Worm (Caenorhabditis elegans) whole organism, L1 larva: ENCODE measurements around the gene ZK470.2.
A peak's percentile ranks its signal among the peaks of the same experiment; 100 is the strongest.

Source experiments
- Y116A8C.19 ChIP-seq: sonication (generic microtip); optimal IDR thresholded peaks from 2 replicates; lab custom pipeline; 2016; ENCODE audit warnings: missing compliant biosample characterization, missing genetic modification characterization, borderline replicate concordance
- blmp-1 ChIP-seq: fragments of 150-350 bp; optimal IDR thresholded peaks from 2 replicates; lab custom pipeline; 2014; ENCODE audit warnings: missing biosample characterization, missing genetic modification characterization
- ceh-88 ChIP-seq: fragments of 200-800 bp; sonication (Bioruptor generic); IDR thresholded peaks from 2 replicates; pipeline ENCODE4 v1.3.6; 2022; ENCODE audit warnings: missing genetic modification characterization, missing compliant biosample characterization
- ces-1 ChIP-seq: fragments of 150-350 bp; optimal IDR thresholded peaks from 2 replicates; lab custom pipeline; 2014; ENCODE audit warnings: missing biosample characterization, missing genetic modification reagents, missing genetic modification characterization
- dsc-1 ChIP-seq: sonication (generic microtip); optimal IDR thresholded peaks from 2 replicates; lab custom pipeline; 2016; ENCODE audit warnings: mild to moderate bottlenecking, missing genetic modification characterization, missing compliant biosample characterization
- egl-27 ChIP-seq, 2 experiments: fragments of 150-350 bp in 1 of 2; sonication (generic microtip); optimal IDR thresholded peaks; 3 replicates each; lab custom pipeline; 2017 to 2018; ENCODE audit warnings: missing biosample characterization in 2 of 2, missing genetic modification characterization in 2 of 2, missing genetic modification reagents in 2 of 2
- elt-2 ChIP-seq: sonication (generic microtip); optimal IDR thresholded peaks from 2 replicates; lab custom pipeline; 2016; ENCODE audit warnings: missing genetic modification characterization, mild to moderate bottlenecking, inconsistent platforms, missing compliant biosample characterization, missing genetic modification reagents
- ets-5 ChIP-seq: fragments of 200-800 bp; sonication (Bioruptor generic); IDR thresholded peaks from 2 replicates; pipeline ENCODE4 v1.3.6; 2022; ENCODE audit warnings: missing genetic modification characterization, missing compliant biosample characterization
- fkh-4 ChIP-seq: sonication (generic microtip); optimal IDR thresholded peaks from 2 replicates; lab custom pipeline; 2016; ENCODE audit warnings: missing compliant biosample characterization, missing genetic modification characterization, borderline replicate concordance
- fkh-8 ChIP-seq: sonication (generic microtip); optimal IDR thresholded peaks from 2 replicates; lab custom pipeline; 2016; ENCODE audit warnings: mild to moderate bottlenecking, missing genetic modification characterization, missing compliant biosample characterization
- fos-1 ChIP-seq: fragments of 150-350 bp; optimal IDR thresholded peaks from 2 replicates; lab custom pipeline; 2014; ENCODE audit warnings: missing biosample characterization, missing genetic modification characterization
- hlh-4 ChIP-seq: sonication (generic microtip); optimal IDR thresholded peaks from 2 replicates; lab custom pipeline; 2016; ENCODE audit warnings: mild to moderate bottlenecking, missing genetic modification characterization, missing compliant biosample characterization
- irx-1 ChIP-seq: sonication (generic microtip); optimal IDR thresholded peaks from 2 replicates; lab custom pipeline; 2016; ENCODE audit warnings: missing genetic modification characterization, missing compliant biosample characterization
- lin-13 ChIP-seq: fragments of 150-350 bp; optimal IDR thresholded peaks from 2 replicates; lab custom pipeline; 2014; ENCODE audit warnings: missing biosample characterization, missing genetic modification reagents, missing genetic modification characterization
- lin-14 ChIP-seq: fragments of 200-800 bp; sonication (Bioruptor generic); optimal IDR thresholded peaks from 2 replicates; lab custom pipeline; 2018; ENCODE audit warnings: mild to moderate bottlenecking, missing genetic modification characterization, moderate library complexity, missing compliant biosample characterization
- lin-35 ChIP-seq, 2 experiments: fragments of 150-350 bp; optimal IDR thresholded peaks; 2 replicates each; lab custom pipeline; 2014; ENCODE audit warnings: missing biosample characterization in 2 of 2, missing genetic modification characterization in 2 of 2, missing genetic modification reagents in 2 of 2
- lsy-2 ChIP-seq, 2 experiments: fragments of 150-350 bp; optimal IDR thresholded peaks; 2 replicates each; lab custom pipeline; 2014; ENCODE audit warnings: missing biosample characterization in 2 of 2, missing genetic modification characterization in 2 of 2
- nhr-11 ChIP-seq: fragments of 150-350 bp; optimal IDR thresholded peaks from 2 replicates; lab custom pipeline; 2014; ENCODE audit warnings: missing biosample characterization, missing genetic modification characterization
- nhr-12 ChIP-seq: sonication (generic microtip); optimal IDR thresholded peaks from 2 replicates; lab custom pipeline; 2017; ENCODE audit warnings: missing biosample characterization, missing genetic modification characterization
- nhr-71 ChIP-seq: sonication (generic microtip); optimal IDR thresholded peaks from 2 replicates; lab custom pipeline; 2016; ENCODE audit warnings: mild to moderate bottlenecking, missing genetic modification characterization, moderate library complexity, missing compliant biosample characterization
- nhr-85 ChIP-seq: sonication (generic microtip); peaks from one replicate; lab custom pipeline; 2016; ENCODE audit warnings: missing genetic modification characterization, inconsistent platforms, missing compliant biosample characterization
- pax-3 ChIP-seq: fragments of 200-800 bp; sonication (Bioruptor generic); optimal IDR thresholded peaks from 2 replicates; lab custom pipeline; 2018; ENCODE audit warnings: mild to moderate bottlenecking, missing genetic modification characterization, moderate library complexity, missing compliant biosample characterization
- rnt-1 ChIP-seq: sonication (generic microtip); optimal IDR thresholded peaks from 2 replicates; lab custom pipeline; 2016; ENCODE audit warnings: mild to moderate bottlenecking, missing genetic modification characterization, moderate library complexity, missing compliant biosample characterization
- skn-1 ChIP-seq: fragments of 150-350 bp; optimal IDR thresholded peaks from 2 replicates; lab custom pipeline; 2014; ENCODE audit warnings: missing biosample characterization, missing genetic modification characterization
- snpc-4 ChIP-seq: fragments of 150-350 bp; optimal IDR thresholded peaks from 2 replicates; lab custom pipeline; 2014; ENCODE audit warnings: missing biosample characterization, missing genetic modification characterization
- sptf-1 ChIP-seq: fragments of 150-350 bp; optimal IDR thresholded peaks from 2 replicates; lab custom pipeline; 2014; ENCODE audit warnings: missing biosample characterization, missing genetic modification characterization
- tbx-2 ChIP-seq: sonication (generic microtip); optimal IDR thresholded peaks from 2 replicates; lab custom pipeline; 2016; ENCODE audit warnings: missing genetic modification characterization, missing compliant biosample characterization
- unc-130 ChIP-seq: fragments of 150-350 bp; optimal IDR thresholded peaks from 2 replicates; lab custom pipeline; 2017; ENCODE audit warnings: missing biosample characterization, missing genetic modification characterization, inconsistent platforms
- unc-30 ChIP-seq: sonication (generic microtip); optimal IDR thresholded peaks from 2 replicates; lab custom pipeline; 2017; ENCODE audit warnings: missing biosample characterization, missing genetic modification characterization
- unc-86 ChIP-seq: sonication (generic microtip); optimal IDR thresholded peaks from 2 replicates; lab custom pipeline; 2016; ENCODE audit warnings: missing genetic modification characterization, missing compliant biosample characterization
- vab-15 ChIP-seq: sonication (generic microtip); optimal IDR thresholded peaks from 2 replicates; lab custom pipeline; 2017; ENCODE audit warnings: missing genotype, mild to moderate bottlenecking, missing genetic modification characterization, missing compliant biosample characterization
- xbp-1 ChIP-seq: sonication (generic microtip); optimal IDR thresholded peaks from 2 replicates; lab custom pipeline; 2016; ENCODE audit warnings: missing genetic modification characterization, missing compliant biosample characterization
- zip-4 ChIP-seq: fragments of 200-800 bp; sonication (Bioruptor generic); optimal IDR thresholded peaks from 2 replicates; lab custom pipeline; 2018; ENCODE audit warnings: mild to moderate bottlenecking, missing genetic modification characterization, moderate library complexity, missing compliant biosample characterization
- ztf-4 ChIP-seq: fragments of 150-350 bp; optimal IDR thresholded peaks from 2 replicates; lab custom pipeline; 2014; ENCODE audit warnings: missing biosample characterization, missing genetic modification characterization

Gene ZK470.2

DNA sequence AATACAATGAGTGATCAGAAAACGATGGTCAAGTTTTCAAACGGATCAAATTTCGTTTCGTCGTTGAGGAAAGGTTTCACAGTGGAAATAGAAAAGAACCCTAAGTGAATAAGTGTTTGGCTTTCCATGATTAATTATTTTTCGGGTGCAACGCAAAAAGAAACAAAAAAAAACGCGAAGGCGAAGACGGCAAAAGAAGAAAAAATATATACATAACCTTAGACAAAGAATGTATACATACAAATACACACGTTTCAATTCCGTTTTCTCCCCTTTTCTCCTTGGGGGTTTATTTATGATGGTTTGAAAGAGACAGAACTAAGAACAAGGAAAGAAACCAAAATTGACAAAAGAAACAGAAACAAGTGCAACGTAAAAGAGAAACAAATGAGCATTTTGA is 27.0 kb downstream of the ZK470.2 start:
- TF ChIP-seq lin-14 (peak; percentile 39), nhr-71 (tag; lab: Kevin White, UChicago) (peak; percentile 0), nhr-85 (peak; percentile 62), elt-2 (tag; lab: Kevin White, UChicago) (no peak), blmp-1 (tag; lab: Kevin White, UChicago) (peak; percentile 50)
- TF ChIP-seq, all 84 proteins: peak for 4

DNA sequence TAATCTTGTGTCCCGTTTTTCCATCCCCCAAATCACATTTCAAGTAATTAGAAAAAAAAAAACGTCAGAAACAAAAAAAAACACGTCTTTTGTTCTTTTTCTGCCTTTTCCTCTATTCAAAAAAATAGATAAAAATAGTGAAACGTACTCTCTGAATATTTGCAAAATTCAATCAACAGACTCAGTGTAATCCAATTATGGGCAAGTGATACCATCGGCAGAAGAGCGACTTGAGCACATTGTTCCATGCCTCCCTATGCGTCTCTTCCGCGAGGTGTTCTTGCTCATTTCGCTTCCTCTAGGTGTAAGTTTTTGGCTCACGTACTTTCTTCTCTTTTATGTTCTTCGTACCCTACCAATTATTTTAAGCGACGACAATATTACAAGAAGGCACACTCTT is 28.4 kb downstream of the ZK470.2 start, which contains the start of gene ZK470.1:
Gene ZK470.1, plus strand, starts transcription at position 301 of the 400 bp plus-strand sequence.
- peak; percentile 9 for TF ChIP-seq lin-14
- no peak for TF ChIP-seq skn-1 (tag; lab: Kevin White, UChicago)

DNA sequence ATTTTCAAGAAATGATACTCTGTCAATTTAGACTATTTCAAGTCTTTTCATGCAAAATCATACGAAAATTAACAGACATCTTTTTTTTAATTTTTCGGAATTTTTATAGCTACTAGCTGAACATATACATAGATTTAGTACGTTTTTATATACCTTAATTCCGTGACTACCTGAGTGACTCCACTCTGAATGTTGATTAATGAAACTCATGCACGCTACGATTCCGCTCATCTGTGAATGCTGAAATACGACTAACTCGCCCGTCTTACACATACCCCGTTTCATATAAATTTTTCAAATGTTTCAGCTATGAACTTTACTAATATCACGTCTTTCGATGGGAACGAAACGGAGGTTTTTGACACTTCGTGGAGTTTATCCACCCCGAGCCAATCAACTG is 32.2 kb downstream of the ZK470.2 start, which contains the start of gene ZK470.14:
Gene ZK470.14, plus strand, starts transcription at position 301 of the 400 bp plus-strand sequence.
- TF ChIP-seq dsc-1 (tag; lab: Kevin White, UChicago) (no peak), ces-1 (no peak), ceh-88 (GFP tag; lab: Robert Waterston, UW) (no peak), irx-1 (tag; lab: Kevin White, UChicago) (no peak), egl-27 (tag; optimal IDR thresholded peaks at IDR 0.05; lab: Kevin White, UChicago) (no peak), ztf-4 (tag; lab: Kevin White, UChicago) (no peak), pax-3 (tag; lab: Kevin White, UChicago) (no peak), unc-130 (tag; lab: Kevin White, UChicago) (no peak), Y116A8C.19 (tag; lab: Kevin White, UChicago) (no peak), vab-15 (tag; lab: Kevin White, UChicago) (no peak), fkh-4 (tag; lab: Kevin White, UChicago) (no peak), unc-86 (tag; lab: Kevin White, UChicago) (no peak), nhr-12 (no peak), rnt-1 (tag; lab: Kevin White, UChicago) (no peak), hlh-4 (no peak), sptf-1 (tag; lab: Kevin White, UChicago) (no peak), nhr-11 (no peak)

DNA sequence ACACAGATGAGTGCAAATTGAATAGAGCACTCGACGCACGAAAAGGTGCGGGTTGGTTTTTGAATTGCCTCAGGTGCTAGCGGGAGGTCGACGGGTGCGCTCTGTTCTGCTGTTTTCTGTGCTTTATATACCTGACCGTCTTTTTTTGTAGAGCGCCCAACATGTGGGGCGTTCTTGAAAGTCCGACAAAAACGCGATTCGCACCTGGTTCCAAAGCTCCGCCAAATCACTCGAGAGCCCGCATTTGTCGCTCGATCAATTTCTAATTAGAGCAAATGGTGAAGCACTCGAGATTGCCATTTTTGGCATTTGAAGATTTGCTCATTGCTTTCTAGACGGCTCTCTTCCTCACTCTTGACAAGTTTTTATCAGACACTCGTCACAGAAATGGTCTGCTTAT is 42.4 kb downstream of the ZK470.2 start, which contains the start of gene ZK470.6:
Gene ZK470.6, minus strand, starts transcription at position 101 of the 400 bp plus-strand sequence.
- no peak for TF ChIP-seq xbp-1 (tag; lab: Kevin White, UChicago)
- TF ChIP-seq vab-15 (tag; lab: Kevin White, UChicago) = no peak
- TF ChIP-seq lsy-2 (tag; optimal IDR thresholded peaks at IDR 0.05; lab: Kevin White, UChicago) = no peak
- TF ChIP-seq pax-3 (tag; lab: Kevin White, UChicago) = no peak
- no peak for TF ChIP-seq elt-2 (tag; lab: Kevin White, UChicago)
- TF ChIP-seq egl-27 (tag; optimal IDR thresholded peaks at IDR 0.05; lab: Kevin White, UChicago) = no peak
- no peak for TF ChIP-seq fkh-8 (tag; lab: Kevin White, UChicago)
- TF ChIP-seq lin-13 (GFP tag; lab: Kevin White, UChicago) = no peak
- TF ChIP-seq fos-1 = no peak
- TF ChIP-seq tbx-2 (tag; lab: Kevin White, UChicago) = no peak

DNA sequence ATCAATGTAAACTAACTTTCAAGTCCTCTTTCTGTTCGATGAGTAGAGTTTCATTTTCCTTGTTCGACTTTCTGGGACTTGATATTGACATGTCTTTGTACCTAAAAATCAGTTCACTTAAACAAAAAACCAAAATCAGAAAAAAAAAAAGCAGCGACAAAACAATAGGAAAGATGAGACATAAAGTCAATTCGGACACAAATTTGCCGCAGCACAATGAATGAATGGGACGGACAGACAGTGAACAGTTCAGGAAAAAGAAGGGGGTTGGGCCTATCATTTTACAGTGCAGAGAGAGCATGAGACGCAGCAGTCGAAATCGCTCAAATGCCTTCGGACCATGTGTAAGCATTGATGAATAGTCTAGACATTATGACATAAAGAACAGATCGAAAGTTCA is 51.7 kb downstream of the ZK470.2 start, which contains the start of gene mrp-6:
Gene mrp-6, minus strand, starts transcription at position 101 of the 400 bp plus-strand sequence.
- TF ChIP-seq unc-30 (tag; lab: Kevin White, UChicago) (no peak), ets-5 (GFP tag; lab: Robert Waterston, UW) (no peak), rnt-1 (tag; lab: Kevin White, UChicago) (no peak), irx-1 (tag; lab: Kevin White, UChicago) (no peak), xbp-1 (tag; lab: Kevin White, UChicago) (no peak), lin-35 (GFP tag; optimal IDR thresholded peaks at IDR 0.05; lab: Kevin White, UChicago) (no peak), ceh-88 (GFP tag; lab: Robert Waterston, UW) (no peak), zip-4 (no peak), snpc-4 (tag; lab: Kevin White, UChicago) (no peak)
